Fruit fly (Drosophila melanogaster) whole organism, pupa: ENCODE results near the gene CG46059.

Source experiments
- CG10348 ChIP-seq: fragments of 200-800 bp; sonication (Bioruptor generic); IDR thresholded peaks from 2 replicates; pipeline ENCODE4 v1.3.6; 2022; ENCODE audit warnings: missing biosample characterization, missing genetic modification characterization
- CG12605 ChIP-seq: fragments of 200-800 bp; sonication (Bioruptor generic); IDR thresholded peaks from 2 replicates; pipeline ENCODE4 v1.3.6; 2022; ENCODE audit warnings: missing biosample characterization, missing genetic modification characterization
- CG13204 ChIP-seq: fragments of 200-800 bp; sonication (Bioruptor generic); optimal IDR thresholded peaks from 2 replicates; lab custom pipeline; 2018; ENCODE audit warnings: missing biosample characterization, mild to moderate bottlenecking, missing genetic modification characterization, moderate library complexity
- CG14655 ChIP-seq: fragments of 200-800 bp; sonication (Bioruptor generic); optimal IDR thresholded peaks from 3 replicates; lab custom pipeline; 2017; ENCODE audit warnings: mild to moderate bottlenecking, missing biosample characterization, missing genetic modification reagents, missing genetic modification characterization
- CG15710 ChIP-seq: fragments of 200-800 bp; sonication (Bioruptor generic); optimal IDR thresholded peaks from 2 replicates; lab custom pipeline; 2018; ENCODE audit warnings: missing biosample characterization, mild to moderate bottlenecking, missing genetic modification characterization, moderate library complexity
- CG17806 ChIP-seq: fragments of 200-800 bp; sonication (Bioruptor generic); optimal IDR thresholded peaks from 2 replicates; lab custom pipeline; 2018; ENCODE audit warnings: missing biosample characterization, mild to moderate bottlenecking, missing genetic modification characterization, moderate library complexity
- CG32121 ChIP-seq: fragments of 200-800 bp; sonication (Bioruptor generic); IDR thresholded peaks from 2 replicates; pipeline ENCODE4 v1.3.6; 2022; ENCODE audit warnings: missing biosample characterization, missing genetic modification characterization
- CG34367 ChIP-seq: fragments of 200-800 bp; sonication (Bioruptor generic); optimal IDR thresholded peaks from 2 replicates; lab custom pipeline; 2018; ENCODE audit warnings: missing biosample characterization, mild to moderate bottlenecking, missing genetic modification characterization
- CG4496 ChIP-seq: fragments of 200-800 bp; sonication (Bioruptor generic); IDR thresholded peaks from 3 replicates; pipeline ENCODE4 v1.3.6; 2022; ENCODE audit warnings: missing biosample characterization, missing genetic modification characterization
- CG8159 ChIP-seq: fragments of 200-800 bp; sonication (Bioruptor generic); optimal IDR thresholded peaks from 3 replicates; lab custom pipeline; 2018; ENCODE audit warnings: missing biosample characterization, mild to moderate bottlenecking, missing genetic modification characterization, moderate library complexity
- CG8301 ChIP-seq: fragments of 200-800 bp; sonication (Bioruptor generic); optimal IDR thresholded peaks from 2 replicates; lab custom pipeline; 2018; ENCODE audit warnings: missing biosample characterization, mild to moderate bottlenecking, missing genetic modification characterization
- CG9948 ChIP-seq: fragments of 200-800 bp; sonication (Bioruptor generic); optimal IDR thresholded peaks from 2 replicates; lab custom pipeline; 2018; ENCODE audit warnings: missing biosample characterization, mild to moderate bottlenecking, missing genetic modification characterization, moderate library complexity
- D1 ChIP-seq: fragments of 200-800 bp; sonication (Bioruptor generic); optimal IDR thresholded peaks from 2 replicates; lab custom pipeline; 2018; ENCODE audit warnings: missing biosample characterization, mild to moderate bottlenecking, missing genetic modification characterization, moderate library complexity
- EcR ChIP-seq: fragments of 200-800 bp; sonication (Bioruptor generic); optimal IDR thresholded peaks from 3 replicates; lab custom pipeline; 2019; ENCODE audit warnings: missing biosample characterization, missing genetic modification characterization, mild to moderate bottlenecking, moderate library complexity, missing genetic modification reagents
- Ets98B ChIP-seq: fragments of 200-800 bp; sonication (Bioruptor generic); IDR thresholded peaks from 2 replicates; pipeline ENCODE4 v1.3.6; 2022; ENCODE audit warnings: missing biosample characterization, missing genetic modification characterization
- Pif1A ChIP-seq: fragments of 200-800 bp; sonication (Bioruptor generic); optimal IDR thresholded peaks from 3 replicates; lab custom pipeline; 2016; ENCODE audit warnings: missing biosample characterization, missing genetic modification characterization
- Pif1B ChIP-seq: fragments of 200-800 bp; sonication (Bioruptor generic); optimal IDR thresholded peaks from 3 replicates; lab custom pipeline; 2016; ENCODE audit warnings: missing biosample characterization, missing genetic modification characterization
- Snoo ChIP-seq: fragments of 200-800 bp; sonication (Bioruptor generic); optimal IDR thresholded peaks from 3 replicates; lab custom pipeline; 2017; ENCODE audit warnings: missing biosample characterization, mild to moderate bottlenecking, missing genetic modification characterization, inconsistent platforms
- fd96Ca ChIP-seq: fragments of 200-800 bp; sonication (Bioruptor generic); IDR thresholded peaks from 3 replicates; pipeline ENCODE4 v1.3.6; 2022; ENCODE audit warnings: missing biosample characterization, missing genetic modification characterization
- gl ChIP-seq: fragments of 200-800 bp; sonication (Bioruptor generic); optimal IDR thresholded peaks from 2 replicates; lab custom pipeline; 2018; ENCODE audit warnings: missing biosample characterization, mild to moderate bottlenecking, missing genetic modification characterization
- rn ChIP-seq: fragments of 200-800 bp; sonication (Bioruptor generic); IDR thresholded peaks from 2 replicates; pipeline ENCODE4 v1.3.6; 2022; ENCODE audit warnings: missing biosample characterization, missing genetic modification characterization

Gene CG46059

dm6 chr2L:19140984-19141262 lies 42.7 kb downstream of the CG46059 start:
- TF ChIP-seq EcR (GFP tag; lab: Kevin White, UChicago): no peak
- TF ChIP-seq CG9948: no peak
- no peak; the same call in 2 of the 3 replicates for TF ChIP-seq CG4496
- peak; percentile 25 for TF ChIP-seq CG17806
- no peak for TF ChIP-seq CG12605 (GFP tag; lab: Robert Waterston, UW)
- no peak for TF ChIP-seq rn (GFP tag; lab: Robert Waterston, UW)
- TF ChIP-seq Pif1B (GFP tag; lab: Kevin White, UChicago): peak; percentile 17
- peak; percentile 17 for TF ChIP-seq CG8159 (tag; lab: Kevin White, UChicago)
- peak; percentile 72 for TF ChIP-seq fd96Ca (GFP tag; lab: Robert Waterston, UW)
- TF ChIP-seq CG14655 (GFP tag; lab: Kevin White, UChicago): peak; percentile 48
- TF ChIP-seq gl (tag; lab: Kevin White, UChicago): no peak
- TF ChIP-seq CG13204 (GFP tag; lab: Kevin White, UChicago): no peak
- TF ChIP-seq Pif1A (GFP tag; lab: Kevin White, UChicago): peak; percentile 49
- no peak for TF ChIP-seq Snoo (tag; lab: Kevin White, UChicago)
- TF ChIP-seq CG34367 (tag; lab: Kevin White, UChicago): peak; percentile 13
- peak; percentile 61 for TF ChIP-seq CG8301
- TF ChIP-seq CG10348 (GFP tag; lab: Robert Waterston, UW): no peak
- peak; percentile 5 for TF ChIP-seq CG15710 (tag; lab: Kevin White, UChicago)
- no peak for TF ChIP-seq Ets98B (GFP tag; lab: Robert Waterston, UW)
- peak; percentile 29; the same call in 1 of the 2 replicates for TF ChIP-seq CG32121
- TF ChIP-seq D1 (tag; lab: Kevin White, UChicago): no peak

- peak; percentile 57 for TF ChIP-seq CG8159 (tag; lab: Kevin White, UChicago)
- no peak for TF ChIP-seq CG15710 (tag; lab: Kevin White, UChicago)
- TF ChIP-seq CG9948: peak; percentile 10
- TF ChIP-seq CG14655 (GFP tag; lab: Kevin White, UChicago): peak; percentile 25
- TF ChIP-seq gl (tag; lab: Kevin White, UChicago): peak; percentile 16
- peak; percentile 49 for TF ChIP-seq CG17806
- no peak for TF ChIP-seq CG12605 (GFP tag; lab: Robert Waterston, UW)
- peak; percentile 6 for TF ChIP-seq Pif1A (GFP tag; lab: Kevin White, UChicago)
- TF ChIP-seq, all 21 proteins: peak for 6
These were observed 43.2 kb downstream of the CG46059 start for dm6 chr2L:19140257-19140983.

dm6 chr2L:19139751-19140150 lies 43.8 kb downstream of the CG46059 start:
- peak; percentile 23 for TF ChIP-seq EcR (GFP tag; lab: Kevin White, UChicago)
- TF ChIP-seq fd96Ca (GFP tag; lab: Robert Waterston, UW): no peak

- TF ChIP-seq CG17806 (peak; percentile 17), gl (tag; lab: Kevin White, UChicago) (no peak), CG9948 (peak; percentile 17), Ets98B (GFP tag; lab: Robert Waterston, UW) (no peak), CG13204 (GFP tag; lab: Kevin White, UChicago) (peak; percentile 19), CG12605 (GFP tag; lab: Robert Waterston, UW) (no peak), CG4496 (no peak), CG14655 (GFP tag; lab: Kevin White, UChicago) (no peak), CG32121 (no peak), CG34367 (tag; lab: Kevin White, UChicago) (no peak), rn (GFP tag; lab: Robert Waterston, UW) (no peak), CG10348 (GFP tag; lab: Robert Waterston, UW) (no peak), CG8159 (tag; lab: Kevin White, UChicago) (no peak), fd96Ca (GFP tag; lab: Robert Waterston, UW) (no peak), CG8301 (no peak), Snoo (tag; lab: Kevin White, UChicago) (no peak), Pif1B (GFP tag; lab: Kevin White, UChicago) (no peak), D1 (tag; lab: Kevin White, UChicago) (no peak), EcR (GFP tag; lab: Kevin White, UChicago) (peak; percentile 94), Pif1A (GFP tag; lab: Kevin White, UChicago) (no peak), CG15710 (tag; lab: Kevin White, UChicago) (peak; percentile 13)
These were observed 45.1 kb downstream of the CG46059 start for dm6 chr2L:19138361-19139041.

dm6 chr2L:19137494-19138360 lies 45.9 kb downstream of the CG46059 start:
- TF ChIP-seq gl (tag; lab: Kevin White, UChicago): no peak
